Worm (Caenorhabditis elegans): ENCODE measurements around the gene sgn-1.

- TF ChIP-seq egl-27 (tag; optimal IDR thresholded peaks at IDR 0.05) (no peak), lsy-2 (tag; optimal IDR thresholded peaks at IDR 0.05) (no peak), ama-1 (optimal IDR thresholded peaks at IDR 0.05) (no peak), aly-2 (tag; optimal IDR thresholded peaks at IDR 0.05) (no peak), blmp-1 (tag; optimal IDR thresholded peaks at IDR 0.05; ENCODE audit: insufficient read depth) (peak; percentile 42), nhr-6 (tag; optimal IDR thresholded peaks at IDR 0.05) (no peak)
Observed at ce11 chrII:8765131-8765530, 18.3 kb downstream of the sgn-1 start.

Measured in whole organism, L2 larva.